Fruit fly (Drosophila melanogaster): ENCODE results near the gene CG5715.

Gene CG5715

dm6 chr3R:24284164-24284563 is 10.0 kb downstream of the CG5715 start:
- no peak for TF ChIP-seq Mio (GFP tag; optimal IDR thresholded peaks at IDR 0.05)

- no peak for TF ChIP-seq sv (GFP tag; optimal IDR thresholded peaks at IDR 0.05)
- TF ChIP-seq Rel (GFP tag; optimal IDR thresholded peaks at IDR 0.05) = no peak
- TF ChIP-seq Rel (tag; optimal IDR thresholded peaks at IDR 0.05) = peak; percentile 39
- TF ChIP-seq pan (optimal IDR thresholded peaks at IDR 0.05) = no peak
- TF ChIP-seq Sp1 (GFP tag; optimal IDR thresholded peaks at IDR 0.05) = peak; percentile 17
Observed at dm6 chr3R:24283582-24284085, 10.6 kb downstream of the CG5715 start, which contains the start of gene CG6356. CG6356 (plus strand) TSS chr3R:24283955.

dm6 chr3R:24282567-24283324 is 11.5 kb downstream of the CG5715 start:
- TF ChIP-seq Rel (GFP tag; optimal IDR thresholded peaks at IDR 0.05) (no peak), Rel (tag; optimal IDR thresholded peaks at IDR 0.05) (peak; percentile 44), ey (GFP tag; optimal IDR thresholded peaks at IDR 0.05) (no peak)

dm6 chr3R:24279291-24279690 is 14.9 kb downstream of the CG5715 start, which contains the start of gene shps:
shps (plus strand) TSS chr3R:24279572.
- TF ChIP-seq tai (GFP tag; optimal IDR thresholded peaks at IDR 0.05) = no peak
- TF ChIP-seq rgr (GFP tag; optimal IDR thresholded peaks at IDR 0.05) = no peak
- peak; percentile 43 for TF ChIP-seq N (GFP tag; optimal IDR thresholded peaks at IDR 0.05)
- TF ChIP-seq Myc (optimal IDR thresholded peaks at IDR 0.05) = peak; percentile 97

- no peak for TF ChIP-seq Hnf4 (GFP tag; optimal IDR thresholded peaks at IDR 0.05)
- TF ChIP-seq Vsx2 (GFP tag; optimal IDR thresholded peaks at IDR 0.05; ENCODE audit: partially characterized antibody) = no peak
- TF ChIP-seq rgr (GFP tag; optimal IDR thresholded peaks at IDR 0.05) = no peak
- peak; percentile 17 for TF ChIP-seq h (GFP tag; optimal IDR thresholded peaks at IDR 0.05)
- TF ChIP-seq foxo (GFP tag; optimal IDR thresholded peaks at IDR 0.05) = peak in 1 of 2 experiments; percentile 19
- no peak for TF ChIP-seq psq (GFP tag; optimal IDR thresholded peaks at IDR 0.05)
- no peak for TF ChIP-seq GATAd (GFP tag; optimal IDR thresholded peaks at IDR 0.05)
- no peak for TF ChIP-seq Hr83 (GFP tag; optimal IDR thresholded peaks at IDR 0.05; ENCODE audit: poor library complexity, severe bottlenecking)
- TF ChIP-seq brk (GFP tag; optimal IDR thresholded peaks at IDR 0.05) = no peak
- TF ChIP-seq Rel (GFP tag; optimal IDR thresholded peaks at IDR 0.05) = no peak
- peak; percentile 10 for TF ChIP-seq Rel (tag; optimal IDR thresholded peaks at IDR 0.05)
- TF ChIP-seq Mio (GFP tag; optimal IDR thresholded peaks at IDR 0.05) = no peak
- peak; percentile 81 for TF ChIP-seq CrebA (GFP tag; optimal IDR thresholded peaks at IDR 0.05; ENCODE audit: borderline replicate concordance)
- TF ChIP-seq Hr78 (GFP tag; optimal IDR thresholded peaks at IDR 0.05) = no peak
- peak; percentile 37 for TF ChIP-seq Sp1 (GFP tag; optimal IDR thresholded peaks at IDR 0.05)
- no peak for TF ChIP-seq lola (GFP tag; optimal IDR thresholded peaks at IDR 0.05)
Observed at dm6 chr3R:24278738-24279137, 15.5 kb downstream of the CG5715 start.

- peak; percentile 75 for TF ChIP-seq HLH106 (tag; optimal IDR thresholded peaks at IDR 0.05)
- TF ChIP-seq usp (GFP tag; optimal IDR thresholded peaks at IDR 0.05) = no peak
- TF ChIP-seq foxo (GFP tag; optimal IDR thresholded peaks at IDR 0.05) = peak in 1 of 2 experiments; percentile 74
- TF ChIP-seq tai (GFP tag; optimal IDR thresholded peaks at IDR 0.05) = no peak
- peak; percentile 46 for TF ChIP-seq Dif (GFP tag; optimal IDR thresholded peaks at IDR 0.05; ENCODE audit: partially characterized antibody)
- peak; percentile 69 for TF ChIP-seq rgr (GFP tag; optimal IDR thresholded peaks at IDR 0.05)
- no peak for TF ChIP-seq dsf (GFP tag; optimal IDR thresholded peaks at IDR 0.05; ENCODE audit: borderline replicate concordance)
- peak; percentile 19 for TF ChIP-seq Jra (GFP tag; optimal IDR thresholded peaks at IDR 0.05)
- no peak for TF ChIP-seq Dfd (GFP tag; optimal IDR thresholded peaks at IDR 0.05)
- TF ChIP-seq Hnf4 (GFP tag; optimal IDR thresholded peaks at IDR 0.05) = peak; percentile 20
- TF ChIP-seq Hr83 (GFP tag; optimal IDR thresholded peaks at IDR 0.05; ENCODE audit: poor library complexity, severe bottlenecking) = no peak
- TF ChIP-seq Vsx2 (GFP tag; optimal IDR thresholded peaks at IDR 0.05; ENCODE audit: partially characterized antibody) = no peak
- TF ChIP-seq Mio (GFP tag; optimal IDR thresholded peaks at IDR 0.05) = no peak
- no peak for TF ChIP-seq dl (GFP tag; optimal IDR thresholded peaks at IDR 0.05; ENCODE audit: insufficient read depth in 1 of 2, partially characterized antibody in 2 of 2)
- peak; percentile 53 for TF ChIP-seq CG9705 (GFP tag; optimal IDR thresholded peaks at IDR 0.05)
- TF ChIP-seq ey (GFP tag; optimal IDR thresholded peaks at IDR 0.05) = peak; percentile 58
- peak; percentile 6 for TF ChIP-seq sv (GFP tag; optimal IDR thresholded peaks at IDR 0.05)
- TF ChIP-seq dmrt93B (GFP tag; optimal IDR thresholded peaks at IDR 0.05) = peak; percentile 59
- peak; percentile 26 for TF ChIP-seq woc (GFP tag; optimal IDR thresholded peaks at IDR 0.05)
- TF ChIP-seq GATAd (GFP tag; optimal IDR thresholded peaks at IDR 0.05) = no peak
- TF ChIP-seq CG32264 (GFP tag; optimal IDR thresholded peaks at IDR 0.05) = no peak
- TF ChIP-seq Myc (optimal IDR thresholded peaks at IDR 0.05) = no peak
- TF ChIP-seq pan (optimal IDR thresholded peaks at IDR 0.05) = no peak
- no peak for TF ChIP-seq CrebA (GFP tag; optimal IDR thresholded peaks at IDR 0.05; ENCODE audit: borderline replicate concordance)
- TF ChIP-seq sage (GFP tag; optimal IDR thresholded peaks at IDR 0.05) = no peak
- no peak for TF ChIP-seq lola (GFP tag; optimal IDR thresholded peaks at IDR 0.05)
Observed at dm6 chr3R:24276104-24277008, 17.8 kb downstream of the CG5715 start, which contains the start of gene Orct. Orct (plus strand) TSS chr3R:24276260.

Measured in whole organism, wandering third instar larva.